Worm (Caenorhabditis elegans) whole organism, late embryonic: ENCODE results near the gene cpg-8.

Experiments
- K02D7.2 ChIP-seq: sonication (generic microtip); optimal IDR thresholded peaks from 2 replicates; lab custom pipeline; 2017; ENCODE audit warnings: mild to moderate bottlenecking, missing genetic modification characterization, missing compliant biosample characterization
- ceh-24 ChIP-seq: sonication (generic microtip); optimal IDR thresholded peaks from 2 replicates; lab custom pipeline; 2016; ENCODE audit warnings: mild to moderate bottlenecking, missing genetic modification characterization, missing compliant biosample characterization
- ceh-48 ChIP-seq: sonication (generic microtip); optimal IDR thresholded peaks from 2 replicates; lab custom pipeline; 2016; ENCODE audit warnings: missing genetic modification characterization, inconsistent platforms, missing compliant biosample characterization
- che-1 ChIP-seq: sonication (generic microtip); optimal IDR thresholded peaks from 2 replicates; lab custom pipeline; 2016; ENCODE audit warnings: mild to moderate bottlenecking, missing genetic modification characterization, missing compliant biosample characterization
- hlh-30 ChIP-seq: sonication (generic microtip); optimal IDR thresholded peaks from 2 replicates; lab custom pipeline; 2017; ENCODE audit warnings: antibody characterized with exemption, missing genetic modification characterization, missing compliant biosample characterization; ENCODE audit not compliant: insufficient read depth
- hlh-6 ChIP-seq: sonication (generic microtip); optimal IDR thresholded peaks from 2 replicates; lab custom pipeline; 2016; ENCODE audit warnings: missing genotype, missing genetic modification characterization, missing compliant biosample characterization
- pha-2 ChIP-seq: sonication (generic microtip); optimal IDR thresholded peaks from 2 replicates; lab custom pipeline; 2017; ENCODE audit warnings: mild to moderate bottlenecking, missing genetic modification characterization, missing compliant biosample characterization
- pha-4 ChIP-seq: fragments of 150-350 bp; optimal IDR thresholded peaks from 2 replicates; lab custom pipeline; 2018; ENCODE audit warnings: missing biosample characterization, missing genetic modification reagents, missing genetic modification characterization
- unc-86 ChIP-seq: sonication (generic microtip); optimal IDR thresholded peaks from 2 replicates; lab custom pipeline; 2016; ENCODE audit warnings: missing genetic modification characterization, missing compliant biosample characterization

- TF ChIP-seq pha-2 (tag; lab: Kevin White, UChicago): no peak
- no peak for TF ChIP-seq che-1
- no peak for TF ChIP-seq hlh-6 (tag; lab: Kevin White, UChicago)
- no peak for TF ChIP-seq K02D7.2 (tag; lab: Kevin White, UChicago)
- TF ChIP-seq hlh-30 (tag; lab: Kevin White, UChicago): no peak
- TF ChIP-seq ceh-24 (tag; lab: Kevin White, UChicago): no peak
- TF ChIP-seq ceh-48: no peak
- no peak for TF ChIP-seq unc-86 (tag; lab: Kevin White, UChicago)
- no peak for TF ChIP-seq pha-4 (tag; lab: Kevin White, UChicago)
Observed at ce11 chrV:4733952-4734351, 41.7 kb upstream of the cpg-8 start.
